Fruit fly (Drosophila melanogaster): ENCODE measurements around the gene CG42587.

dm6 chr2L:14744121-14744520 is 889 bp downstream of the CG42587 start, which contains the start of gene CG42681:
- no peak for TF ChIP-seq Clk (GFP tag; optimal IDR thresholded peaks at IDR 0.05)
- TF ChIP-seq Mnt (GFP tag; optimal IDR thresholded peaks at IDR 0.05): no peak
- TF ChIP-seq CG1620 (GFP tag; optimal IDR thresholded peaks at IDR 0.05): no peak
- TF ChIP-seq toe (GFP tag; optimal IDR thresholded peaks at IDR 0.05): no peak
- no peak for TF ChIP-seq ovo (GFP tag; optimal IDR thresholded peaks at IDR 0.05)
- no peak for TF ChIP-seq cic (GFP tag; optimal IDR thresholded peaks at IDR 0.05)
- TF ChIP-seq tj (GFP tag; optimal IDR thresholded peaks at IDR 0.05): no peak
- no peak for TF ChIP-seq CG14711 (tag; optimal IDR thresholded peaks at IDR 0.05)
- TF ChIP-seq bab1 (GFP tag; optimal IDR thresholded peaks at IDR 0.05): no peak
- TF ChIP-seq CG11617 (GFP tag; optimal IDR thresholded peaks at IDR 0.05): no peak
- no peak for TF ChIP-seq cnc (optimal IDR thresholded peaks at IDR 0.05)
- TF ChIP-seq Hr96 (GFP tag; optimal IDR thresholded peaks at IDR 0.05): no peak
- TF ChIP-seq CG33017 (tag; optimal IDR thresholded peaks at IDR 0.05): no peak

All from whole organism, adult.